Worm (Caenorhabditis elegans): ENCODE measurements around the gene best-1.

ce11 chrIV:13108430-13108829 lies 1.1 kb downstream of the best-1 start:
- TF ChIP-seq ceh-45 (GFP tag; IDR thresholded peaks at IDR 0.05): no peak
- no peak for TF ChIP-seq gmeb-2 (tag; optimal IDR thresholded peaks at IDR 0.05)
- TF ChIP-seq nhr-11 (tag; optimal IDR thresholded peaks at IDR 0.05): no peak
- no peak for TF ChIP-seq ahr-1 (tag; optimal IDR thresholded peaks at IDR 0.05)
- TF ChIP-seq hlh-30 (tag; optimal IDR thresholded peaks at IDR 0.05; ENCODE audit: insufficient read depth): no peak
- TF ChIP-seq lin-11 (tag; optimal IDR thresholded peaks at IDR 0.05): no peak
- TF ChIP-seq hlh-13 (GFP tag; optimal IDR thresholded peaks at IDR 0.05): no peak
- no peak for TF ChIP-seq ama-1 (optimal IDR thresholded peaks at IDR 0.05)
- no peak for TF ChIP-seq ceh-22 (tag; optimal IDR thresholded peaks at IDR 0.05)
- no peak for TF ChIP-seq tbx-2 (tag; optimal IDR thresholded peaks at IDR 0.05)
- TF ChIP-seq pha-4 (tag; optimal IDR thresholded peaks at IDR 0.05): no peak
- no peak for TF ChIP-seq unc-86 (tag; optimal IDR thresholded peaks at IDR 0.05)
- no peak for TF ChIP-seq nfya-1 (tag; optimal IDR thresholded peaks at IDR 0.05)
